Worm (Caenorhabditis elegans) whole organism, L1 larva: Measurements from ENCODE around the gene pgp-13.

ENCODE experiments used
- ceh-90 ChIP-seq: sonication (generic microtip); optimal IDR thresholded peaks from 2 replicates; lab custom pipeline; 2016; ENCODE audit warnings: missing genetic modification characterization, missing compliant biosample characterization
- lin-15B ChIP-seq: fragments of 150-350 bp; sonication (generic microtip); optimal IDR thresholded peaks from 3 replicates; lab custom pipeline; 2014; ENCODE audit warnings: missing biosample characterization, missing genetic modification characterization
- lin-39 ChIP-seq: fragments of 150-350 bp; optimal IDR thresholded peaks from 2 replicates; lab custom pipeline; 2014; ENCODE audit warnings: missing biosample characterization, missing genetic modification reagents, missing genetic modification characterization
- mdl-1 ChIP-seq, 2 experiments: fragments of 150-350 bp; optimal IDR thresholded peaks; 2 replicates each; lab custom pipeline; 2014 to 2017; ENCODE audit warnings: missing biosample characterization in 2 of 2, missing genetic modification characterization in 2 of 2, inconsistent platforms in 1 of 2
- mef-2 ChIP-seq: fragments of 150-350 bp; optimal IDR thresholded peaks from 2 replicates; lab custom pipeline; 2014; ENCODE audit warnings: missing biosample characterization, missing genetic modification characterization
- nhr-12 ChIP-seq: sonication (generic microtip); optimal IDR thresholded peaks from 2 replicates; lab custom pipeline; 2017; ENCODE audit warnings: missing biosample characterization, missing genetic modification characterization
- nhr-28 ChIP-seq: fragments of 150-350 bp; optimal IDR thresholded peaks from 2 replicates; lab custom pipeline; 2014; ENCODE audit warnings: missing biosample characterization, missing genetic modification characterization
- skn-1 ChIP-seq: fragments of 150-350 bp; optimal IDR thresholded peaks from 2 replicates; lab custom pipeline; 2014; ENCODE audit warnings: missing biosample characterization, missing genetic modification characterization
- tlp-1 ChIP-seq: fragments of 150-350 bp; optimal IDR thresholded peaks from 2 replicates; lab custom pipeline; 2014; ENCODE audit warnings: missing biosample characterization, missing genetic modification characterization

DNA sequence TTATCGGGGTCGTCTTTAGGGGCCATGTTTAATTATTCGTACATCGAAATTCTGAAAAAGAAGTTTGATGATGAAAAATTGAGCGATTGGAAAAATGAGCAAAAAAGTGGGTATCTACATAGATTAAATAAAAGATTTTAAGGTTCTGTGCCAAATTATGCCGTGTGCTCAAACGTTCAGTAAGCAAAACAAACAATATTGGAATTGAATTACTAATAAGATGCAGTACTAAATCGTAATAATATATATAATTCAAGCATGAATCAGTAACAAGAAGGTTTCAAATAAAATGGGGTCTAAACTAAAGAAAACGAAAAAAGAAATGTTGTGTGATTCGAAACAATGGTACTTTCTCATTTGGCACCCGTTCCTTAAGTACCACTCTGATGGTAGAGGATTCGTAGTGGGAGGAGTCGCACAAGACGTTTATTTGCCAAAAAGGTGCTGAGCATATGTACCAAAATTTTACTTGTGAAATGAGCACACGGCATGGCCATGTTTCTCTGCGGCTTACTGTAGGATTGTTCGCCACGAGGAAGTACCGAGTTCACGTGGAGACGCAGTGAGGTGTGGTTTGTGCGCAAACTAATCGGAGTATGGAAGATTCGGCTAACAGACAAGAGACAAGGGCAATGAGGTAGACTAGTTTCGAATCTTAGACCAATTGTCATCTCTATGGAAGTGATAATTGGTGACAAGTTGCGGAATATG lies 11.1 kb downstream of the pgp-13 start, which contains the start of gene pgp-14:
- no peak for TF ChIP-seq nhr-12 (tag; lab: Kevin White, UChicago)
- TF ChIP-seq nhr-28 (tag; lab: Kevin White, UChicago): no peak
- no peak for TF ChIP-seq lin-15B (tag; lab: Kevin White, UChicago)
- TF ChIP-seq tlp-1 (tag; lab: Kevin White, UChicago): no peak
- no peak for TF ChIP-seq ceh-90 (tag; lab: Kevin White, UChicago)
- no peak for TF ChIP-seq lin-39 (tag; lab: Kevin White, UChicago)
- no peak for TF ChIP-seq skn-1 (tag; lab: Kevin White, UChicago)
- no peak for TF ChIP-seq mdl-1 (tag; optimal IDR thresholded peaks at IDR 0.05; lab: Kevin White, UChicago)
- TF ChIP-seq mef-2 (tag; lab: Kevin White, UChicago): no peak
